Worm (Caenorhabditis elegans) whole organism, dauer: ENCODE measurements around the gene grl-21.

ENCODE experiments used
- unc-62 ChIP-seq: sonication (generic microtip); optimal IDR thresholded peaks from 2 replicates; lab custom pipeline; 2017; ENCODE audit warnings: missing biosample characterization, missing genetic modification reagents, missing genetic modification characterization

Gene grl-21

DNA sequence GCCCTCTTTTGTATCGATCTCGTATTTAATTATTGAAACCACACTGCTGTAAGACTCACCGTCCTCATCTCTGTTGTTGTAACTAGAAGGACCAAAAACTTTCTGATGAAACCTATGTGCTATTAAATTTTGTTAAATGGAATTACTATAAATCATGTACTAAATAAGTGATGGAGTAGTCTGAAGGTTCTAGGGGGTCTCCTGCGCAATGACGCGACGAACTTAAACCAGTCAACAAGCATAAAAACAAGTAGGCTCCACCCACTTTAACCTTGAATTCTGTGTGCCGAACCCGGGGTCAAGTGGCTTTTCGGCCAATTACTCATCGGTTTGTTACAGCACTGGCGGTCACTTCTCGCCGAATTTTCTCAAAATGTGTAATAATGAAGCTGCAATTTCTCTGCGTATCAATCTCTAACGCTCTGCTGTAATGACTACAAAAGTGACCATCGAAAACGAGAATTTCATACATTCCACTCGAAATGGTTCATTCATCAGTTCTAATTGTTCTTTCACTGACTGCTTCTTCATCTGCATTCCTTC is at the start of gene grl-21:
Gene grl-21 (plus strand): TSS at position 464 of the 543 bp plus-strand sequence.
- TF ChIP-seq unc-62 (GFP tag; lab: Kevin White, UChicago) = no peak

DNA sequence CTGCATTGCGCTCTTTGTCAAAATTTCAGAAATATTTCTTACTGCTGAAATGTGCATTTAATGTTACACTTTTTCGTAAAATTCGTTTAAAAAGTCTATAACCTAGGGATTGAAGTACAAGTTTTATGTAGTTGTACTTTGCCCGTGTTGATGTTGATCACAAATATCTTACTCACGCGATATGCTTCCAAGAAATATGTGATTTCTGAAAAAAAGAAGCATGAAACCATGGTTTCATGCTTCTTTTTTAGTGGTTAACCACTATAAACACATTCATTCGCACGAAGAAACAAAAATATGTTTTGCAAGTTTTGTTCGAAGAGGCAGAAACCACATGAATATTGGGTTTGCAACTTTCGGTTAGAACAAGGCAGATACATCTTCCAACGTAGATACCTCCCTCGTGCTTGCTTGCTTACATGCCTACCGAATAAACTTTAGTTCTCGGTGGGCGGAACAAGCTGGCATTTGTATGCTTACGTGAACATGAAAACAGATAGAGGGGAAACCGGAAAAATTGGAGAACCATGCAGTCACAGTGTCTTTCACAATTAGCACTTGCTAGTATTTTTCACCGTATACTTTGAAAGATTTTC is 48.2 kb upstream of the grl-21 start, which contains the start of gene R102.3:
Gene R102.3 (plus strand): TSS at position 546 of the 596 bp plus-strand sequence.
- TF ChIP-seq unc-62 (GFP tag; lab: Kevin White, UChicago) = no peak

- no peak for TF ChIP-seq unc-62 (GFP tag; lab: Kevin White, UChicago)
Observed at ce11 chrIV:10690139-10690538, 47.1 kb upstream of the grl-21 start, which contains the start of gene R102.8. Gene R102.8, minus strand, starts transcription at chrIV:10690239.

DNA sequence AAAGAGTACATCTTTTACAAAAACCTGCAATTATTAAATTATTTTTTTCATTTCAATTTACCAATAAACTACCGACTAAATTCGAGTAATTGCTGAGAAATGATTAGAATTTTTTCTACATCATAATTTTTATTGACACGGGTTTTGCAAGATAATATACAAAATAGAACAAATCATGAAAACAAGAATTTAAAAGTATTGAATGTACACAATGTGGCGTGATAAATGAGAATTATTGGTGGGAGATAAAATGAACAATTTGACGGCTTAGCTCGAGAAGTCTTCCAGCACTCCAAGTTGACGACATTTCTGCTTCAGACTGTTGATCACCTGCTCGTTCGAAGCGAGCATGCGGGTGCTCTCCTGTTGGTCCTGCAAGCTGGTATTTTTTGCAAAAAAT is 42.1 kb upstream of the grl-21 start, which contains the start of gene R102.4:
Gene R102.4 (minus strand): TSS at position 101 of the 400 bp plus-strand sequence.
- TF ChIP-seq unc-62 (GFP tag; lab: Kevin White, UChicago) = no peak

ce11 chrIV:10697022-10697979 is 40.0 kb upstream of the grl-21 start, which contains the start of gene allo-1:
Gene allo-1, minus strand, starts transcription at chrIV:10697072.
- TF ChIP-seq unc-62 (GFP tag; lab: Kevin White, UChicago) = no peak

DNA sequence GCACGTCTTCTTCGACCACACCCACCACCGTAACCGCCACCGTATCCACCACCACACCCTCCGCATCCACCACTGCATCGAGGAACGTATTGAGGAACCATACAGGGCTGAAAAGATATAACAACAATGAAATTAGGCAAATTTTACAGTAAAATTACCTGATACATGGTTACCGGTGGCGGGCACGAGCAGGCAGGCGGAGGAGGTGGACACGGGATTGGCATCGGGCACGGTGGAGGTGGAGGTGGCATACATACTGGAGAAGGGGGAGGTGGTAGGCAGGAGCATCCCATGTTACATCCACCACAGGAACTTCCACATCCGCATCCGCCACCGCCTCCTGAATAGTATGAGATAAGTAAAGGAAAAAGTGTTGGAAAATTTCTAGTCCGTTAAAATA is 38.8 kb upstream of the grl-21 start:
- no peak for TF ChIP-seq unc-62 (GFP tag; lab: Kevin White, UChicago)

ce11 chrIV:10699000-10699399 is 38.3 kb upstream of the grl-21 start:
- TF ChIP-seq unc-62 (GFP tag; lab: Kevin White, UChicago) = no peak

- no peak for TF ChIP-seq unc-62 (GFP tag; lab: Kevin White, UChicago)
Observed at ce11 chrIV:10699660-10700059, 37.6 kb upstream of the grl-21 start, which contains the start of gene R102.11. Gene R102.11, minus strand, starts transcription at chrIV:10699760.

ce11 chrIV:10701866-10702458 is 35.3 kb upstream of the grl-21 start:
- no peak for TF ChIP-seq unc-62 (GFP tag; lab: Kevin White, UChicago)

ce11 chrIV:10705176-10705575 is 32.1 kb upstream of the grl-21 start, which contains the start of gene R102.10:
Gene R102.10, plus strand, starts transcription at chrIV:10705476.
- no peak for TF ChIP-seq unc-62 (GFP tag; lab: Kevin White, UChicago)

ce11 chrIV:10706090-10706489 is 31.2 kb upstream of the grl-21 start, which contains the start of gene R102.6:
Gene R102.6, minus strand, starts transcription at chrIV:10706190.
- no peak for TF ChIP-seq unc-62 (GFP tag; lab: Kevin White, UChicago)

DNA sequence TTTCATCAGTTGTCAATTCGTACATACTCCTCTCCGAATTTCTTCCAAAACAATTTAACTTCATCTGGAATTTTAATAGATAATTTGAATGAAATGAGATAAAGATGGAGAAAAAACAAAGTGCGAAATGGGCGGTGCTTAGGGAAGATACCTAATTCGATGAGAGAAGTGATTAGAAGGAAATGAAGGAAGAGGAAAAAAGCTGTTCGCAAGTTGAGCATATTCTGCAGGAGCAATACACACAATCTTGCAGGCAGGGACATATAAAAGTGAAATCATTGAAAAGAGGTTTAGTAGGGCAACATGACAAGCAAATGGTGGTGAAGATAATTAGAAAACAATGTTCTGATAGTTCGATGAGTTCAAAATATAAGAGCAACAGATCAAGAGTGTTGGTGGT is 25.5 kb upstream of the grl-21 start, which contains the start of gene glb-21:
Gene glb-21 (minus strand): TSS at position 66 of the 400 bp plus-strand sequence.
- TF ChIP-seq unc-62 (GFP tag; lab: Kevin White, UChicago) = no peak

- no peak for TF ChIP-seq unc-62 (GFP tag; lab: Kevin White, UChicago)
Observed at ce11 chrIV:10714594-10714993, 22.7 kb upstream of the grl-21 start.

ce11 chrIV:10716348-10716747 is 20.9 kb upstream of the grl-21 start, which contains the start of gene ncx-3:
Gene ncx-3, plus strand, starts transcription at chrIV:10716648.
- TF ChIP-seq unc-62 (GFP tag; lab: Kevin White, UChicago) = no peak

DNA sequence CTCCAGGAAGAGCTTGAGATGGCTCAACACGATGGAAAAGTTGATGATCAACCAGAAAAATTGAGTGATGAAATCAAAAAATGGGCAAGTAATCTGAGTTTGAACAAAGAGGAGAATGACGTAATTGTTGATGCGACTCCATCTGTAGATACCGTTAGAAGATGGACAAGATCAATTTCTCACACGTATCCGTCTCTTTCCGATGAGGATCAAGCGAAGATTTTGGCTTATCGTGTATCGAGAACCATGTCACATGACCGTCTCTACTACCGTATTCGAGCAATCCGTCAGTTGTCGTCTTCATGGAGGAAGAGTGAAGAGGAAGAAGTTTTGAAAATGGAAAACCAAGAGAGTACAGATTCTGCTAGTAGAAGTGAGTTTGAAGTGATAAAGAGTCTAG is 19.2 kb upstream of the grl-21 start:
- TF ChIP-seq unc-62 (GFP tag; lab: Kevin White, UChicago) = no peak
